Fruit fly (Drosophila melanogaster): ENCODE results near the gene CG32276.

Gene CG32276

dm6 chr3L:3239785-3240596 lies 41.1 kb upstream of the CG32276 start:
- TF ChIP-seq Sin3A (optimal IDR thresholded peaks at IDR 0.05) (no peak), insv (optimal IDR thresholded peaks at IDR 0.05) (no peak), psq (optimal IDR thresholded peaks at IDR 0.05) (no peak), Myc (optimal IDR thresholded peaks at IDR 0.05) (no peak), h (optimal IDR thresholded peaks at IDR 0.05) (no peak), ttk (optimal IDR thresholded peaks at IDR 0.05) (no peak)

DNA sequence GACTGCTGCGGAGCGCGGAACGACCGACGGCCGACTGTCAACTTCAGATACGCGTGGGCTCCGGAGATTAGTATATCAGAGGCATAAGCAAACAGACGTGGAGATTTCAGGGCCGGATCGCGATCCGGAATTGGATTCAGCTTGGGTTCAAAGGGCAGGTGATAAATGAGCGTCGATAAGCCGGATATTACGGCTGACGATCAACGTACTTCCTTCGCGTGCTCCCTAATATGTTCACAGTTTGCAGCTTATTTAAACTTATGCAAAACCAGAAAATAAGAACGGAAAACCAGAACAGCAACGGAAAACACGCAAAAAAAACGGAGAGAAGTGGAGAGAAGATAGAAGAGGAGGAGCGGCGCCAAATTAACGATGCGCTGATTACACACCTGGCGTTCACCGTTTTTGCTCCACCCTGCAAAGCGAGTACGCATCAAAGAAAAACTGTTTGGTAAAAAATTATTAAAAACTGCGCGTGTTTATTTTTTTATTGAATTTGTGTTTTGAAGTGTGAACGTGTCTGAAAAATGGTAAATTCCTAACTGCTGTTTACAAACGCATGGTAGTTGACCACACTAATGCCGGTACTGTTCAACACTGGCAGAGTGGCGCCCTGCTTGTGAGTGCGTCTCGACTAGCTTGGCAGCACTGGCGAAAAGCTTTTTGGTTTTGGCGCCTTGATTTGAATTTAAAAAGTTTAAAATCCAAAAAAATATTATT lies 40.3 kb upstream of the CG32276 start, which contains the start of gene CG17746:
TSS of gene CG17746 (minus strand) at position 546 of the 720 bp plus-strand sequence.
- no peak for TF ChIP-seq insv (optimal IDR thresholded peaks at IDR 0.05)
- TF ChIP-seq Sin3A (optimal IDR thresholded peaks at IDR 0.05): no peak
- no peak for TF ChIP-seq psq (optimal IDR thresholded peaks at IDR 0.05)
- TF ChIP-seq ttk (optimal IDR thresholded peaks at IDR 0.05): no peak
- TF ChIP-seq h (optimal IDR thresholded peaks at IDR 0.05): no peak
- no peak for TF ChIP-seq Myc (optimal IDR thresholded peaks at IDR 0.05)

DNA sequence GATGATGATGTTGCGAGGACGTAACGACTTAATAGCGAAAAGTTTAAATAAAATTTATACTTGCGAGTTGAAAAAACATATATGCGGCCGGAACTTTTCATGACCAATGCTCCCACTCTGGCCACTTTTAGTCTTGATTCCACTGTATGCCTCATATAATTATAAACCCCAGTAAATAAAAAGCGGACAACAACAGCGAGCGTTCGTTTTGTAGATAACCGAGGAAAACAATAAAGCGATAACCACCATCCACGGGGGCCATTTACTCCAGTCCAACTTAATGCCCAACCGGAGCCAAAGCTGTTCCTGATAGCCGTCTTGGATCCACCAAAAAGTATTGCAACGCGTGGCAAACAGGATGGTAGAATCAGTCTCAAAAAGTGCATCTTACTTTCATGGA lies 37.5 kb upstream of the CG32276 start:
- TF ChIP-seq h (optimal IDR thresholded peaks at IDR 0.05) (no peak), Sin3A (optimal IDR thresholded peaks at IDR 0.05) (no peak), psq (optimal IDR thresholded peaks at IDR 0.05) (no peak), insv (optimal IDR thresholded peaks at IDR 0.05) (no peak), Myc (optimal IDR thresholded peaks at IDR 0.05) (no peak), ttk (optimal IDR thresholded peaks at IDR 0.05) (no peak)

DNA sequence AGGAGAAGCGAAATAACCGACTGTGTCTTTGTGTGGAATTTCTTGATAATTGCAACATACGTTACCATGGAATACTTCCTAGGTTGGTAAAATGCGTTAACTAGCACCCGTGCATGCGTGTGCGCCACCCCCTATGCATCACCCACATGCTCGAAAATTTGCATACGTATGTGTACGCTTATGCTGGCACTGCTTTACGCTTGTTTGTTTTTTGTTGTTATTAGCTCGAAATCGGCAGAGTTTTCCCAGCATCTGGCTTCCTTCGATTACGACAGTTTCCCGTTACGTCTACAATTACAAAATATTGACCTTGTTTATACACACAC lies 27.6 kb upstream of the CG32276 start:
- TF ChIP-seq psq (optimal IDR thresholded peaks at IDR 0.05) (no peak), h (optimal IDR thresholded peaks at IDR 0.05) (no peak), Sin3A (optimal IDR thresholded peaks at IDR 0.05) (no peak), ttk (optimal IDR thresholded peaks at IDR 0.05) (no peak), Myc (optimal IDR thresholded peaks at IDR 0.05) (no peak), insv (optimal IDR thresholded peaks at IDR 0.05) (no peak)

- TF ChIP-seq Sin3A (optimal IDR thresholded peaks at IDR 0.05) (no peak), ttk (optimal IDR thresholded peaks at IDR 0.05) (no peak), insv (optimal IDR thresholded peaks at IDR 0.05) (no peak), h (optimal IDR thresholded peaks at IDR 0.05) (no peak), psq (optimal IDR thresholded peaks at IDR 0.05) (no peak), Myc (optimal IDR thresholded peaks at IDR 0.05) (no peak)
Measured at dm6 chr3L:3225769-3226457, 27.1 kb upstream of the CG32276 start.

DNA sequence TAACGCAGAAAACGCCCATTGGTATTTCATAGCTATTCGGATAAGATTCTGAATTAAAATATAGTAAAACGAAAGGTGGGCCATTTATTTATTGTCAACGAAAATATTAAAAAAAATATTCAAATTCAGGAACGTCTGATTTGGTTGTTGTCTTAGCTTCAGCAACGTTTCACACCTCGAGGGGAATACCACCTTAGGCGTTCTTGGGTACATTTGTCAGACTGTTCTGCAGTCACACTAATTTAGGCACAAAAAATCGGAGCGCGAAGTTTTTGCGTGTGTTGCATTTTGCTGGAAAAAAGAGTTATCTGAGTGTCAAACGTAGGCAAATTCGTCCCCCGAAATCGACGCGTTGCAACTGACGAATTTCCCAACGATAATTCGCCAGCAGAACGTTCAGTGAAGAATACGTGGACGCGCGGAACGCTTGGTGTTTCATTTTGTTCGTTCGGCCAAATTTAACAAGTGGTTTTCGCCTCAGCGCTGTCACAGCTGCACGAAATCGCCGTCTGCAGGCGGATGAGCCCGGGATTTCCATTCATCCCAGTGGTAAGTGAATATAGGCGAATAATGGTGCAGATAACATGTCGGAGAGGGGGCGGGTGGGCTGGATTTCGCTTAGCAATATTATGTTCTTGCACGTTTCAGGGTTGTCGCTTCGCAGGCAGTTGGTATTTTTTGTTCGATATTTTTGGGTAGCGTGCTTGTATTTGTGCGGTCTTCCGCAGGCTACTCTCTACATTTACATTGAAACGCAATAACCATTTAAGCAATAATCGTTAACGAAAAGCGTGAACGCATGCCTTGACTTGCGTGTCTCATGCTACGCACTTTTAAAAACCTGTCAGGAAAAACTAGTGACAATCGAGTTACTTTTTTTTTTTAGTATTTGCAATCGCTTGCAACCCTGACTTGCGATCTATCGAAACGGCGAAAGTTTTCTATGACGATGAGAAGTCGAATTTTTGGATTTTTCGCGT lies 26.2 kb upstream of the CG32276 start, which contains the start of gene Larp4B:
TSS of gene Larp4B (plus strand) at position 99 of the 980 bp plus-strand sequence.
- TF ChIP-seq h (optimal IDR thresholded peaks at IDR 0.05): no peak
- TF ChIP-seq insv (optimal IDR thresholded peaks at IDR 0.05): no peak
- TF ChIP-seq ttk (optimal IDR thresholded peaks at IDR 0.05): no peak
- TF ChIP-seq Myc (optimal IDR thresholded peaks at IDR 0.05): no peak
- no peak for TF ChIP-seq psq (optimal IDR thresholded peaks at IDR 0.05)
- TF ChIP-seq Sin3A (optimal IDR thresholded peaks at IDR 0.05): no peak

- no peak for TF ChIP-seq h (optimal IDR thresholded peaks at IDR 0.05)
- TF ChIP-seq Sin3A (optimal IDR thresholded peaks at IDR 0.05): no peak
- no peak for TF ChIP-seq Myc (optimal IDR thresholded peaks at IDR 0.05)
- no peak for TF ChIP-seq insv (optimal IDR thresholded peaks at IDR 0.05)
- TF ChIP-seq psq (optimal IDR thresholded peaks at IDR 0.05): no peak
- no peak for TF ChIP-seq ttk (optimal IDR thresholded peaks at IDR 0.05)
Measured at dm6 chr3L:3223390-3223914, 24.6 kb upstream of the CG32276 start.

dm6 chr3L:3222643-3223389 lies 24.0 kb upstream of the CG32276 start, which contains the start of the genes RpL28 and eIF1:
Gene RpL28, minus strand, starts transcription at chr3L:3222960.
Gene eIF1, plus strand, starts transcription at chr3L:3223341.
- no peak for TF ChIP-seq Myc (optimal IDR thresholded peaks at IDR 0.05)
- no peak for TF ChIP-seq psq (optimal IDR thresholded peaks at IDR 0.05)
- TF ChIP-seq insv (optimal IDR thresholded peaks at IDR 0.05): no peak
- TF ChIP-seq h (optimal IDR thresholded peaks at IDR 0.05): no peak
- no peak for TF ChIP-seq ttk (optimal IDR thresholded peaks at IDR 0.05)
- TF ChIP-seq Sin3A (optimal IDR thresholded peaks at IDR 0.05): no peak

DNA sequence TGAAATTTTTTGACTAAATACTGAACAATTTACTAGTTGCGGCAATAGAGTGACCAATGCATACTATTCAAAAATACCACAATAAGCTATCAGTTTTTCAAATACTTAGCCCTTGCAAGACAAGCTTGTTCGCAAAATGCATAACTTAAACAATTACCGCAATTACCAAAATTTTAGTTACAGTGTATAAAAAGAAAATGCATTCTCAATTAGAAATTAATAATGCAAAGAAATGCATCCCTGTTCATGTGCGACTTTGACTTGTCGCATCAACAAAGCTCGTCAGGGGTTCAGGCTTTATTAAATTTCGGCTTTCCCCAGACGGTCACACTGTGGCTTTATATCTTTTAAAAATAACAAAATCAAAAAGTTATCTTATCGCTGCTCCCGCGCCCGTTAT lies 20.0 kb upstream of the CG32276 start, which contains the start of the genes hob and nSMase:
TSS of gene hob (minus strand) at position 62 of the 400 bp plus-strand sequence.
TSS of gene nSMase (plus strand) at position 298 of the 400 bp plus-strand sequence.
- TF ChIP-seq insv (optimal IDR thresholded peaks at IDR 0.05) (no peak), Myc (optimal IDR thresholded peaks at IDR 0.05) (no peak), h (optimal IDR thresholded peaks at IDR 0.05) (no peak), ttk (optimal IDR thresholded peaks at IDR 0.05) (no peak), Sin3A (optimal IDR thresholded peaks at IDR 0.05) (no peak), psq (optimal IDR thresholded peaks at IDR 0.05) (no peak)

DNA sequence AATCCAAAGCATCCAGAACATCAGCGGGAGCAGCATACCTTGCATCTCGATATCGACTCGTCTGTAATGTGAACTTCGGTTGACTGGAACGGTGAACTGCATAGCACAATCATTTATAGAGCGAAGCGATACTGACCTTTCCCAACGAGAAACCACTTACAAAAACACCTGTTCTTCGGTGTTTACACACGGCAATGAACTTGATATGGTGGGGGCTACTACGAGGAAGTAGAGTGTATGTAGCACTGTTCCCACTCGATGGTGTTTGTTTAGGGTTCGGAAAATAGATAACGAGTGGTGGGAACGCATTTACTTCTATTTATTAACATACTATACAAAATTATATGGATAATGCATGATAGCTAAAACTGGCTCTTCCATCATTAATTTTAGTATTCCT lies 10.0 kb upstream of the CG32276 start, which contains the start of the genes CG32269 and CG32270:
TSS of gene CG32269 (minus strand) at position 91 of the 400 bp plus-strand sequence.
TSS of gene CG32270 (minus strand) at position 91 of the 400 bp plus-strand sequence.
- TF ChIP-seq insv (optimal IDR thresholded peaks at IDR 0.05) (no peak), Myc (optimal IDR thresholded peaks at IDR 0.05) (no peak)
